Fruit fly (Drosophila melanogaster): ENCODE measurements around the gene CG4998.

dm6 chr3L:16359219-16359748 lies 20.5 kb downstream of the CG4998 start, which contains the start of gene ringer:
- TF ChIP-seq tna (GFP tag; IDR thresholded peaks at IDR 0.05; ENCODE audit: partially characterized antibody) = no peak
- TF ChIP-seq Lpt (GFP tag; optimal IDR thresholded peaks at IDR 0.05) = no peak
- no peak for TF ChIP-seq Trl (optimal IDR thresholded peaks at IDR 0.05)
- TF ChIP-seq Trl (GFP tag; optimal IDR thresholded peaks at IDR 0.05) = no peak
- TF ChIP-seq CG4820 (GFP tag; optimal IDR thresholded peaks at IDR 0.05) = no peak
- TF ChIP-seq prd (optimal IDR thresholded peaks at IDR 0.05) = no peak
- no peak for TF ChIP-seq prd (GFP tag; IDR thresholded peaks at IDR 0.05)
- TF ChIP-seq CG8359 (GFP tag; optimal IDR thresholded peaks at IDR 0.05; ENCODE audit: borderline replicate concordance) = no peak
- no peak for TF ChIP-seq dmrt11E (tag; optimal IDR thresholded peaks at IDR 0.05)
